Worm (Caenorhabditis elegans): ENCODE measurements around the gene F07A11.5.

DNA sequence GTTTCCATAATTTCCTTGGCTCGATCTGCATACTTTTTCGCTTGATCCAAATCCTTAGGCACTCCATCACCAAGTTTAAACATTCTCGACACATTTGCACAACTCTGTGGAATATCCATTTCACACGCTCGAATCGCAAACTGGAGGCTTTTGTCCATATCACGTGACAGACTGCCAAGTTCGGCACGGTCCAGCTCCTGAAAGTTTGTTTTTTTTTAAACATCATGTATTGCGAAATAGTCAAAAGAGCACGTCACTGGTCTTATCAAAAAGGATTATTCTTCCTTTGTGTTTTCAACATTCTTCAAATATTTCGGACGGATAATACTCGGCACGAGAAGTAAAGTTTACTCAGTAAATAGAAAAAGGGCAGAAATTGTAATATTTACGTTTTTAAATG is 37.1 kb downstream of the F07A11.5 start:
- TF ChIP-seq fkh-6 (tag; optimal IDR thresholded peaks at IDR 0.05) (no peak), lim-6 (tag; optimal IDR thresholded peaks at IDR 0.05) (no peak), nhr-11 (tag; optimal IDR thresholded peaks at IDR 0.05) (no peak), nhr-232 (tag; optimal IDR thresholded peaks at IDR 0.05) (no peak), ceh-30 (tag; optimal IDR thresholded peaks at IDR 0.05) (no peak), ama-1 (optimal IDR thresholded peaks at IDR 0.05) (no peak), sox-2 (GFP tag; IDR thresholded peaks at IDR 0.05) (no peak), eyg-1 (tag; optimal IDR thresholded peaks at IDR 0.05) (no peak), fax-1 (tag; optimal IDR thresholded peaks at IDR 0.05) (no peak), pqm-1 (tag; optimal IDR thresholded peaks at IDR 0.05) (no peak), fkh-10 (GFP tag; optimal IDR thresholded peaks at IDR 0.05) (no peak), tbx-2 (tag; optimal IDR thresholded peaks at IDR 0.05) (no peak), lin-11 (tag; optimal IDR thresholded peaks at IDR 0.05) (no peak), ceh-45 (GFP tag; IDR thresholded peaks at IDR 0.05) (no peak)
